Fruit fly (Drosophila melanogaster) whole organism: ENCODE measurements around the gene CG31300.

Experiments
- CG8478 ChIP-seq: fragments of >200 bp; optimal IDR thresholded peaks from 2 replicates; lab custom pipeline; 2018; ENCODE audit warnings: inconsistent platforms
- Dll ChIP-seq: fragments of >200 bp; optimal IDR thresholded peaks from 2 replicates; lab custom pipeline; 2017

DNA sequence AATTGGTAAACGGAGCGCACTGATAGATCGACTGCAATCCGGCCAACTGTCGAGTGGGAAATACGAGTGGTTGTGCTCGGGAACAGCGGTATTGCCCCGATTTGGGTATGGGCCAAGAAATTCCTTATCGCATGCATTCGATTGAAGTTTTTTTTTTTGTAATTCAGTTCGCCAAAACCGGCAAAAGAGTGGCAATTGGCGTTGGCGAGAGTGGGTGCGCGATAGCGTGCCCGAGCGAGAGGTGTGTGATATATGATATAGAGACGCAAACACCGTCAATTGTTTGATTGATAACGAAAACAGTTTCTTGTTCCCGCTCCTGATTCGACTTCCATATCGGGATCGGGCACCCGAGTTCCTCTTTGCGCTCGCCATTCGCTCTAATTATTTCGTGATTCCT is 30.4 kb downstream of the CG31300 start, which contains the start of gene CG31087:
- no peak for TF ChIP-seq CG8478
- no peak for TF ChIP-seq Dll (lab: Kevin White, UChicago)
